Fruit fly (Drosophila melanogaster) S2 (cell line): ENCODE measurements around the gene CG15023.

Experiments
- CG8478 ChIP-seq: fragments of >200 bp; optimal IDR thresholded peaks from 2 replicates; lab custom pipeline; 2018
- CTCF ChIP-seq, 2 experiments: fragments of >200 bp; optimal IDR thresholded peaks; 2 replicates each; lab custom pipeline; 2018

- TF ChIP-seq CG8478 (lab: Kevin White, UChicago) (no peak), CTCF (optimal IDR thresholded peaks at IDR 0.05; lab: Kevin White, UChicago) (no peak)
Observed at dm6 chr3L:4482509-4482908, 21.2 kb upstream of the CG15023 start, which contains the start of gene CG11350.
